Fruit fly (Drosophila melanogaster) whole organism, larva: ENCODE data around the gene CG10681.

ENCODE experiments used
- noc ChIP-seq: fragments of 200-800 bp; sonication (Bioruptor generic); optimal IDR thresholded peaks from 3 replicates; lab custom pipeline; 2019; ENCODE audit warnings: missing biosample characterization, mild to moderate bottlenecking, missing genetic modification characterization, moderate library complexity

Gene CG10681

dm6 chr3L:12501249-12501648 is at the start of gene CG10681, which contains the start of gene CG10638:
Gene CG10681, plus strand, starts transcription at chr3L:12501513.
Gene CG10638, minus strand, starts transcription at chr3L:12501311.
- TF ChIP-seq noc (tag; lab: Kevin White, UChicago): no peak

DNA sequence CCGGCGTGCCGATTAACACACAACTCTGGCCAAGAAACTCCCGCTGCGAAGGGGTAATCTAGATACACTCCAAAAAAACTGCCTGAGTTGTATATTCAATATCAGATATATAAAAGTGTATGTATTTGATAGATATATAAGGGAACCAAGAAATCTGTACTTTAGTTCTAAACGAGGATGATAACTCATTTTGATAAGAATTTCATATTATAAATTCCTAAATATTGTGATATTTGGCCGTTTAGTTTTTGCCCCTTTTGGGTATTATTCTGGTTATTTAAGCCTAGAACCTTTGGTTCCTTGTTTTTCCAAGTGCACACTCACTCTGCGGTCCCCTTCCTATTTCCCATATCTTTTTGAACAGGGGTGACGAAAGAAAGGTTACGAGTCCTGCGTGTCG is 47.8 kb upstream of the CG10681 start:
- TF ChIP-seq noc (tag; lab: Kevin White, UChicago): no peak

dm6 chr3L:12455034-12455433 is 46.3 kb upstream of the CG10681 start:
- TF ChIP-seq noc (tag; lab: Kevin White, UChicago): no peak

DNA sequence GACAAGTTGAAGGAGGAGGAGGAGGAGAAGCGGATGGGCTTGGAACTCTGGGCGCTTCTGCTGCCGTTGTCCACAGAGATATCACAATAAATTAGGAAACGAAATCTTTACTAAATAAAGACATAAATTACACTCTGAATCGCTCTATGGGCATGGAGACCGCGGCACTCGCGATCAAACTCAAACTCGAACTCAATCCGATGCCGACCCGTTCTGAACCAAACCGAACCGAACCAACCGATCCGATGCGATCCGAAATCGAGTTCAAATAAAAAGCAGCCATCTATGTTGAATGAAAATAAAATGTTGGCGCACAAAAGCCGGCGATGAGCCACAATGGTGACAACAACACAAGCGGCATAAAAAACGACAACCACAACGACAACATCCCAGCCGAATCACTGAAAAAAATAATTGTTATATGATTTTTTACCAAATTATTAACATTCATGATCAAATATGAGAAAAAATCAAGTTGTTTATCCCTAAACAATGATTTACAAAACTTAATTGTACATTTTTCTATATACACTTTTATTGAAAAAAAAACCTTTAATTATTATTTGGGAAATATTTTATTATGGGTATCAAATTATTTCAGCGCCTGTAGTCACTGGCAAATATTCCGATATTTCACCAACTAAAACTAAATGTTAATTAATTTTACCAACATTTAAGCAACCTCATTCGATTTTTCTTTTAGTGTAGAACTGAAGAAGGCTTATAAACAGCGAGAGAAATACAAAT is 44.2 kb upstream of the CG10681 start:
- TF ChIP-seq noc (tag; lab: Kevin White, UChicago): peak; percentile 70

dm6 chr3L:12461953-12462352 is 39.4 kb upstream of the CG10681 start:
- TF ChIP-seq noc (tag; lab: Kevin White, UChicago): peak; percentile 14

- TF ChIP-seq noc (tag; lab: Kevin White, UChicago): no peak
Observed at dm6 chr3L:12463580-12463979, 37.7 kb upstream of the CG10681 start.

dm6 chr3L:12465229-12465628 is 36.1 kb upstream of the CG10681 start:
- TF ChIP-seq noc (tag; lab: Kevin White, UChicago): no peak

- no peak for TF ChIP-seq noc (tag; lab: Kevin White, UChicago)
Observed at dm6 chr3L:12468016-12468415, 33.3 kb upstream of the CG10681 start, which contains the start of gene eyg. Gene eyg, minus strand, starts transcription at chr3L:12468021.

DNA sequence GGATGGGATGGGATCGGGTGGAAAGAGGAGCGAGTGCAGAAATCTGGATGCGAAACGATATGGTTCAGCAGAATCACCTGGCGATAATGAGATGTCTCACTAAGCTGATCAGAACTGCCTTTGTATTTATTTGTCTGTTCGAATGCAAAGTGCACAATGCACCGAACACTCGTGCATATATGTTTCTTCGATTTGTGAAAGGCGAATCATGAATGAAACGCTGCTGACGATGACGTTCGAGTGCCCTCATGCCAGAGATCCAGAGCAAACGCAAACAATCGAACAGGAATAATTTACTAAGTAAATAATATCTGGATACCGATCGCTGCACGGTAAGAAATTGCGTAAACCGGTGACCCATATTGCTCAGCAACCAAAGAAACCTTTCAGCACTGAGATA is 31.6 kb upstream of the CG10681 start, which contains the start of gene CG32102:
TSS of gene CG32102 (minus strand) at position 101 of the 400 bp plus-strand sequence.
- TF ChIP-seq noc (tag; lab: Kevin White, UChicago): no peak

DNA sequence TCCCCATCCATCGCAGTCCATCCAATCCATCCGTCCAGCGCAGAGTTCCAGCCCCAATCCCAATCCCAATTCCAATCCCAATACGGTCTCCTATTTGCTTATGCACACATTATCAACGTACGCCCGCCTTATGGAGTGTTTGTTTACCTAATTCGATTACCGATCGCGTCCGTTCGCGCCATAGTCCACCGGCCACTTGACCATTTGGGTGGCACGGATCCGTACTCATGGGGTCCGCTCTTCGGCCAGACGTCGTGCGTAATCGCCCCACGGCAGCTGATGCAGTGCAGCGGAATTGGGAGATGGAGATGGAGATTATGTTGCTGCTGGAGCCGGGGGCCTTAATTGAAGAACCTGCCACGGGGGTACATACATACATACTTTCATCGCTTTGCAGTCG is 30.8 kb upstream of the CG10681 start:
- TF ChIP-seq noc (tag; lab: Kevin White, UChicago): no peak

DNA sequence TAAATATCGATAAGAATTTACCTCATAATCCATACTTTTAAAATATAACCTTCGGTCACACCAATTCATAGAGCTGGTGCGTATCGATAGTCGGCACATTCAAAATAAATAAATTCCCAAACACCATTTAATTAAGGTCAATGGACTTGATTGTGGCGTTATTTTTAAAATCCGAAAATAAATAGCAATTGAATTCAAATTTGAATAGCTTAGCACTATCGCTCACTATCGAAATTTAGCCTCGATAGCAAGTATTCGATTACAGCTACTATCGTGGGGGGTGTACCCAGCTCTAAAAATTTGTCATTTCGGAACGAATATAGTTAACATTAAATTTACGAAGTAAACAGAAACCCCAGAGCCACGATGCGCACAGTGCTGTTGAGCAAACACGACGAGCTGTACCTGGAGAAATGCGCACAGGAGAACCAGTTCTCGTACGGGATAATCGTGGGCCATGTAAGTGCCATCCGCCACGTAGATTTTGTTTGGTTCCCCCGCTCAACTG is 29.8 kb upstream of the CG10681 start, which contains the start of gene CG10616:
TSS of gene CG10616 (plus strand) at position 258 of the 508 bp plus-strand sequence.
- TF ChIP-seq noc (tag; lab: Kevin White, UChicago): no peak

DNA sequence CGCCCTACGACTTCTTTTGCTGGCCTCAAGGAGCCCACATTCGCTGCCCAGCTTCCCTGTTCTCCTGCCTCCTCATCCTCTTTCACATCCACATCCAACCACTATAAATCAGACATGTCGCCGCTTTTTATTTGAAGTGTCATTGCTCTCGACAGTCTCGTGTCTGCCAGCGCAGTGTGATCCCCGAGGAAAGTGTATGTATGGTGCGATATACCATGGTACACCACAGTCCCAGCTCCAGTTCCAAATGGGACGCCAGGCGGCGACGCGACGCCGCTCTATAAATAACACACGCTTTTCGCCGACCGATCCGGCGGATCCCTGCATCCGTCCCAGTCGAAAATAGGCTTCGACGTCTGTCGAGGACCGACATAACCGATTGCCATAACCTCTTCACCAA is 23.1 kb upstream of the CG10681 start:
- no peak for TF ChIP-seq noc (tag; lab: Kevin White, UChicago)

dm6 chr3L:12482246-12482645 is 19.1 kb upstream of the CG10681 start, which contains the start of gene CG33725:
Gene CG33725, plus strand, starts transcription at chr3L:12482609.
- TF ChIP-seq noc (tag; lab: Kevin White, UChicago): no peak

DNA sequence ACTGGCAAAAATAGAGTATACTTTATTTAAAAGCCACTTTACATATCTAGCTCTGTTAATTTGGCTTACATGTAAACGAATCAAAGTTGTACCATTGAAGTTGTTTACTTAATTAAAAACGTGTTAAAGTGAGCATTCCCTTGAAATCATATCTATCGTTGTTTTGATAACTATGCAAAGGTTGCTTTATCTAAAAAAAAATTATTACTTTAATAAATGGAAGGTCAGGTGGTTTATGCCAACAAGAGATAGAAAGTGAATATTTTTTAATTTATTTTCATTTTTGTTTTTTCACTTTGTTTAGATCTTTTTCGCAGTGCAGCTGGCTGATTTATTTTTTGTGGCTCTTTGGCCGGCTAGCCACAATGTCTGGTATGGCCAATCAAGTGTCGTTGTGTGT is 18.4 kb upstream of the CG10681 start:
- TF ChIP-seq noc (tag; lab: Kevin White, UChicago): peak; percentile 9

- no peak for TF ChIP-seq noc (tag; lab: Kevin White, UChicago)
Observed at dm6 chr3L:12484464-12484863, 16.8 kb upstream of the CG10681 start.

DNA sequence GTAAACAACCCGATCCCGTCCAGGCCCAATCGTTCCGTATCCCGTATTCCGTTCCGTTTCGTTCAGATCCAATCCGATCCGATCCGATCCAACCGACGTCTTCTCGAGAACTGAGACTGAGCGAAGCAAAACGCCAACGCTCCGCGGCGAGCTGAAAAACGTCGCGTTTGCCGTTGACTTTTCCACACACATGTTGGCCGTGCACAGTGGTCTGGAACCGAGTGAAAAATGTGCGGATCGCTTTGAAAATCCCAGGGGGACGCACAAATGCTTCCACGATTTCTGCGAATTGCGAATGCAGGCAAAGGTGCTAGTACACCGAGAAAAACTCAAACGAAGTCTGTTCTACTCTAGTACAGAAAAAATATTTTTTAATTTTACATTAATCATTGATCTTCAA is 16.4 kb upstream of the CG10681 start, which contains the start of gene CG10663:
TSS of gene CG10663 (minus strand) at position 88 of the 400 bp plus-strand sequence.
- no peak for TF ChIP-seq noc (tag; lab: Kevin White, UChicago)

DNA sequence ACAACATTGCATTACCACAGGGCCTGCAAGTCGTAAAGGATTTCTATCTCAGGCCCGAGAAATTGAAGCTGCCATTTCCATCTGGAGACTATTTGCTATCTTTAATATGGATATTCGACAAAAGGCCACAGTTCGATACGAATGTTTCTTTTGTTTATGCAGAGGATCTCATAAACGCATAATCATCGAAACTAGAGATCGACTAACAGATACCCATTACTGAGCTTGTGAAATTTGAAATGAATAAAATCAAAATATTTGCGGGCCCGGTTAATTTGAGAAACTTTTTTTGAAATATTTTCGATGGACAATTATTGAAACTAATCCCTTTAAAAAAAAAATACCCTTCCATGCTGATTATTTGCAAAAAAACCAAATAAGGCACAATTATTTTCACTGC is 15.1 kb upstream of the CG10681 start:
- no peak for TF ChIP-seq noc (tag; lab: Kevin White, UChicago)
